Fruit fly (Drosophila melanogaster): ENCODE data around the gene Tgs1.

Tgs1 gene

dm6 chr3R:18235879-18236278 lies 19.5 kb upstream of the Tgs1 start, which contains the start of gene repo (continued):
- TF ChIP-seq HHEX (GFP tag; optimal IDR thresholded peaks at IDR 0.05) (no peak), Dref (GFP tag; IDR thresholded peaks at IDR 0.05) (peak; percentile 23; the same call in 1 of the 2 replicates), ems (GFP tag; optimal IDR thresholded peaks at IDR 0.05) (no peak), Nf-YA (GFP tag; IDR thresholded peaks at IDR 0.05) (peak; percentile 89), ttk (GFP tag; IDR thresholded peaks at IDR 0.05) (no peak), CG10959 (GFP tag; IDR thresholded peaks at IDR 0.05) (no peak), ci (GFP tag; IDR thresholded peaks at IDR 0.05) (0 out of 3 replicates have a peak, but pooled peaks have one; percentile 22), Oaz (GFP tag; IDR thresholded peaks at IDR 0.05) (no peak), ewg (GFP tag; optimal IDR thresholded peaks at IDR 0.05) (peak; percentile 18), CG32772 (GFP tag; IDR thresholded peaks at IDR 0.05) (peak; percentile 36; the same call in 1 of the 2 replicates), CG10321 (GFP tag; IDR thresholded peaks at IDR 0.05) (peak; percentile 92), CG17328 (GFP tag; IDR thresholded peaks at IDR 0.05) (no peak), CG5245 (GFP tag; optimal IDR thresholded peaks at IDR 0.05) (no peak), CG5180 (GFP tag; optimal IDR thresholded peaks at IDR 0.05) (peak; percentile 12), zen (tag; optimal IDR thresholded peaks at IDR 0.05) (peak; percentile 37), bbx (GFP tag; IDR thresholded peaks at IDR 0.05; ENCODE audit: partially characterized antibody) (peak; percentile 27; the same call in 1 of the 2 replicates), CG32532 (GFP tag; IDR thresholded peaks at IDR 0.05) (peak; percentile 31; the same call in 1 of the 2 replicates)

- peak; percentile 70 for TF ChIP-seq pzg (GFP tag; optimal IDR thresholded peaks at IDR 0.05)
- peak; percentile 1 to 80 for TF ChIP-seq tll (GFP tag; optimal IDR thresholded peaks at IDR 0.05)
- peak; percentile 1 for TF ChIP-seq CG3163 (GFP tag; optimal IDR thresholded peaks at IDR 0.05)
- peak; percentile 8 for TF ChIP-seq kay (GFP tag; optimal IDR thresholded peaks at IDR 0.05)
- TF ChIP-seq CG4360 (GFP tag; IDR thresholded peaks at IDR 0.05): 0 out of 2 replicates have a peak, but pooled peaks have one; percentile 24
- no peak for TF ChIP-seq ERR (GFP tag; optimal IDR thresholded peaks at IDR 0.05)
- no peak for TF ChIP-seq CG8765 (GFP tag; IDR thresholded peaks at IDR 0.05)
- TF ChIP-seq CG11247 (GFP tag; IDR thresholded peaks at IDR 0.05): no peak
- TF ChIP-seq lmd (GFP tag; IDR thresholded peaks at IDR 0.05): no peak
- TF ChIP-seq zf30C (GFP tag; optimal IDR thresholded peaks at IDR 0.05): no peak
- TF ChIP-seq Dip2 (GFP tag; IDR thresholded peaks at IDR 0.05): no peak
- TF ChIP-seq cg (GFP tag; optimal IDR thresholded peaks at IDR 0.05): no peak
- TF ChIP-seq E2f2 (GFP tag; IDR thresholded peaks at IDR 0.05): peak; percentile 48
- TF ChIP-seq gt (GFP tag; IDR thresholded peaks at IDR 0.05): no peak
- TF ChIP-seq sob (GFP tag; IDR thresholded peaks at IDR 0.05): peak; percentile 20; the same call in 1 of the 2 replicates
- no peak for TF ChIP-seq tio (GFP tag; optimal IDR thresholded peaks at IDR 0.05)
- peak; percentile 45 for TF ChIP-seq grau (tag; optimal IDR thresholded peaks at IDR 0.05)
- peak; percentile 52; the same call in 2 of the 3 replicates for TF ChIP-seq CG6791 (GFP tag; IDR thresholded peaks at IDR 0.05; ENCODE audit: partially characterized antibody)
- peak; percentile 36 for TF ChIP-seq CG12104 (GFP tag; optimal IDR thresholded peaks at IDR 0.05)
- TF ChIP-seq mld (GFP tag; IDR thresholded peaks at IDR 0.05; ENCODE audit: partially characterized antibody): 0 out of 3 replicates have a peak, but pooled peaks have one; percentile 26
- TF ChIP-seq Chrac-16 (GFP tag; optimal IDR thresholded peaks at IDR 0.05): peak; percentile 49
- TF ChIP-seq otp (GFP tag; IDR thresholded peaks at IDR 0.05): 0 out of 3 replicates have a peak, but pooled peaks have one; percentile 19
- no peak for TF ChIP-seq CG8281 (tag; optimal IDR thresholded peaks at IDR 0.05)
- TF ChIP-seq Sry-δ (GFP tag; optimal IDR thresholded peaks at IDR 0.05): peak; percentile 72
- TF ChIP-seq run (tag; optimal IDR thresholded peaks at IDR 0.05): no peak
- TF ChIP-seq stwl (tag; optimal IDR thresholded peaks at IDR 0.05): peak; percentile 12
- peak; percentile 37 for TF ChIP-seq Hr3 (GFP tag; optimal IDR thresholded peaks at IDR 0.05)
- no peak for TF ChIP-seq wdn (GFP tag; IDR thresholded peaks at IDR 0.05)
- TF ChIP-seq CG8290 (GFP tag; optimal IDR thresholded peaks at IDR 0.05): peak; percentile 42
- TF ChIP-seq CG8290 (tag; optimal IDR thresholded peaks at IDR 0.05): no peak
- peak; percentile 81 for TF ChIP-seq vvl (GFP tag; IDR thresholded peaks at IDR 0.05)
- TF ChIP-seq HmgD (GFP tag; optimal IDR thresholded peaks at IDR 0.05): no peak
Observed at dm6 chr3R:18242089-18242955, 13.0 kb upstream of the Tgs1 start, which contains the start of the genes CG7156 and 14-3-3epsilon. CG7156 (minus strand) TSS chr3R:18242159. 14-3-3epsilon (plus strand) TSS chr3R:18242531.
